Fruit fly (Drosophila melanogaster) whole organism, embryonic: Measurements from ENCODE around the gene Arl6IP1.

Experiments used
- Asciz ChIP-seq: fragments of 200-800 bp; sonication (Bioruptor generic); optimal IDR thresholded peaks from 2 replicates; lab custom pipeline; 2017; ENCODE audit warnings: missing biosample characterization, mild to moderate bottlenecking, missing genetic modification characterization, missing genetic modification reagents
- CG10431 ChIP-seq: fragments of 200-800 bp; sonication (Bioruptor generic); optimal IDR thresholded peaks from 3 replicates; lab custom pipeline; 2018; ENCODE audit warnings: missing biosample characterization, mild to moderate bottlenecking, missing genetic modification characterization
- CG15479 ChIP-seq: fragments of 200-800 bp; sonication (Bioruptor generic); optimal IDR thresholded peaks from 3 replicates; lab custom pipeline; 2019; ENCODE audit warnings: missing biosample characterization, mild to moderate bottlenecking, missing genetic modification characterization, moderate library complexity
- CG15514 ChIP-seq: fragments of 200-800 bp; sonication (Bioruptor generic); optimal IDR thresholded peaks from 3 replicates; lab custom pipeline; 2017; ENCODE audit warnings: missing biosample characterization, missing genetic modification characterization, mild to moderate bottlenecking, moderate library complexity, missing genetic modification reagents
- CG16863 ChIP-seq: fragments of 200-800 bp; sonication (Bioruptor generic); optimal IDR thresholded peaks from 3 replicates; lab custom pipeline; 2016; ENCODE audit warnings: missing biosample characterization, missing genetic modification characterization
- CG17385 ChIP-seq: fragments of 200-800 bp; sonication (Bioruptor generic); optimal IDR thresholded peaks from 3 replicates; lab custom pipeline; 2018; ENCODE audit warnings: missing biosample characterization, mild to moderate bottlenecking, missing genetic modification characterization
- CG17568 ChIP-seq: fragments of 200-800 bp; sonication (Bioruptor generic); optimal IDR thresholded peaks from 2 replicates; lab custom pipeline; 2018; ENCODE audit warnings: missing biosample characterization, mild to moderate bottlenecking, missing genetic modification characterization, moderate library complexity
- CG18011 ChIP-seq: fragments of 200-800 bp; sonication (Bioruptor generic); optimal IDR thresholded peaks from 2 replicates; lab custom pipeline; 2017; ENCODE audit warnings: missing biosample characterization, missing genetic modification characterization, mild to moderate bottlenecking, moderate library complexity, missing genotype
- CG2129 ChIP-seq: fragments of 200-800 bp; sonication (Bioruptor generic); IDR thresholded peaks from 2 replicates; pipeline ENCODE4 v1.3.6; 2022; ENCODE audit warnings: missing biosample characterization, missing genetic modification characterization; ENCODE audit not compliant: partially characterized antibody
- CG2199 ChIP-seq: fragments of 200-800 bp; sonication (Bioruptor generic); IDR thresholded peaks from 3 replicates; pipeline ENCODE4 v1.3.6; 2022; ENCODE audit warnings: missing biosample characterization, missing genetic modification characterization
- CG33557 ChIP-seq: fragments of 200-800 bp; sonication (Bioruptor generic); optimal IDR thresholded peaks from 2 replicates; lab custom pipeline; 2019; ENCODE audit warnings: missing biosample characterization, mild to moderate bottlenecking, missing genetic modification characterization, moderate library complexity
- CG4360 ChIP-seq: fragments of 200-800 bp; sonication (Bioruptor generic); IDR thresholded peaks from 2 replicates; pipeline ENCODE4 v1.3.6; 2022; ENCODE audit warnings: missing biosample characterization, missing genetic modification characterization
- CG6654 ChIP-seq: fragments of 200-800 bp; sonication (Bioruptor generic); optimal IDR thresholded peaks from 2 replicates; lab custom pipeline; 2017; ENCODE audit warnings: missing biosample characterization, mild to moderate bottlenecking, missing genetic modification characterization
- CG6813 ChIP-seq: fragments of 200-800 bp; sonication (Bioruptor generic); optimal IDR thresholded peaks from 2 replicates; lab custom pipeline; 2017; ENCODE audit warnings: missing biosample characterization, missing genetic modification characterization, mild to moderate bottlenecking, moderate library complexity, missing genetic modification reagents
- CG7271 ChIP-seq: fragments of 200-800 bp; sonication (Bioruptor generic); optimal IDR thresholded peaks from 2 replicates; lab custom pipeline; 2018; ENCODE audit warnings: missing biosample characterization, mild to moderate bottlenecking, missing genetic modification characterization, moderate library complexity
- CG7786 ChIP-seq: fragments of 200-800 bp; sonication (Bioruptor generic); optimal IDR thresholded peaks from 2 replicates; lab custom pipeline; 2016; ENCODE audit warnings: missing biosample characterization, missing genetic modification characterization
- CG9609 ChIP-seq: fragments of 200-800 bp; sonication (Bioruptor generic); optimal IDR thresholded peaks from 3 replicates; lab custom pipeline; 2016; ENCODE audit warnings: missing biosample characterization, missing genetic modification characterization
- Dp ChIP-seq: fragments of 200-800 bp; sonication (Bioruptor generic); optimal IDR thresholded peaks from 2 replicates; lab custom pipeline; 2018; ENCODE audit warnings: missing biosample characterization, mild to moderate bottlenecking, missing genetic modification characterization, moderate library complexity
- ERR ChIP-seq: fragments of 200-800 bp; sonication (Bioruptor generic); optimal IDR thresholded peaks from 2 replicates; lab custom pipeline; 2016; ENCODE audit warnings: missing biosample characterization, missing genetic modification characterization
- Ets97D ChIP-seq: fragments of 200-800 bp; sonication (Bioruptor generic); optimal IDR thresholded peaks from 3 replicates; lab custom pipeline; 2016; ENCODE audit warnings: missing biosample characterization, missing genetic modification characterization
- H15 ChIP-seq: fragments of 200-800 bp; sonication (Bioruptor generic); IDR thresholded peaks from 3 replicates; pipeline ENCODE4 v1.3.6; 2022; ENCODE audit warnings: missing biosample characterization, missing genetic modification characterization
- HLH4C ChIP-seq: fragments of 200-800 bp; sonication (Bioruptor generic); IDR thresholded peaks from 3 replicates; pipeline ENCODE4 v1.3.6; 2022; ENCODE audit warnings: missing biosample characterization, missing genetic modification characterization; ENCODE audit not compliant: partially characterized antibody
- Lhr ChIP-seq: fragments of 200-800 bp; sonication (Bioruptor generic); optimal IDR thresholded peaks from 3 replicates; lab custom pipeline; 2017; ENCODE audit warnings: mild to moderate bottlenecking, missing biosample characterization, missing genetic modification reagents, missing genetic modification characterization
- Lim3 ChIP-seq: fragments of 200-800 bp; sonication (Bioruptor generic); IDR thresholded peaks from 2 replicates; pipeline ENCODE4 v1.3.6; 2022; ENCODE audit warnings: missing biosample characterization, missing genetic modification characterization
- MBD-R2 ChIP-seq: fragments of 200-800 bp; sonication (Bioruptor generic); IDR thresholded peaks from 2 replicates; pipeline ENCODE4 v1.3.6; 2022; ENCODE audit warnings: missing biosample characterization, missing genetic modification characterization
- Nf-YC ChIP-seq: fragments of 200-800 bp; optimal IDR thresholded peaks from 3 replicates; lab custom pipeline; 2019; ENCODE audit warnings: missing biosample characterization, mild to moderate bottlenecking, missing genetic modification characterization, moderate library complexity
- Rfx ChIP-seq: fragments of 200-800 bp; sonication (Bioruptor generic); IDR thresholded peaks from 2 replicates; pipeline ENCODE4 v1.3.6; 2022; ENCODE audit warnings: missing biosample characterization, missing genetic modification characterization
- Scr ChIP-seq: fragments of 200-800 bp; sonication (Bioruptor generic); IDR thresholded peaks from 2 replicates; pipeline ENCODE4 v1.3.6; 2022; ENCODE audit warnings: missing biosample characterization, missing genetic modification characterization; ENCODE audit not compliant: partially characterized antibody
- Ssrp ChIP-seq: fragments of 200-800 bp; sonication (Bioruptor generic); optimal IDR thresholded peaks from 2 replicates; lab custom pipeline; 2018; ENCODE audit warnings: missing biosample characterization, mild to moderate bottlenecking, missing genetic modification characterization, moderate library complexity
- TFAM ChIP-seq: fragments of 200-800 bp; sonication (Bioruptor generic); optimal IDR thresholded peaks from 2 replicates; lab custom pipeline; 2017; ENCODE audit warnings: missing biosample characterization, missing genetic modification characterization, inconsistent platforms
- Tbp ChIP-seq: fragments of >200 bp; optimal IDR thresholded peaks from 2 replicates; lab custom pipeline; 2018; ENCODE audit warnings: missing biosample characterization, missing genetic modification characterization
- ab ChIP-seq: fragments of 200-800 bp; sonication (Bioruptor generic); optimal IDR thresholded peaks from 2 replicates; lab custom pipeline; 2016; ENCODE audit warnings: missing biosample characterization, missing genetic modification characterization
- aop ChIP-seq: fragments of 200-800 bp; sonication (Bioruptor generic); IDR thresholded peaks from 2 replicates; pipeline ENCODE4 v1.3.6; 2022; ENCODE audit warnings: missing biosample characterization, missing genetic modification characterization
- bbx ChIP-seq: fragments of 200-800 bp; sonication (Bioruptor generic); IDR thresholded peaks from 2 replicates; pipeline ENCODE4 v1.3.6; 2022; ENCODE audit warnings: missing biosample characterization, missing genetic modification characterization; ENCODE audit not compliant: partially characterized antibody
- cwo ChIP-seq: fragments of 200-800 bp; sonication (Bioruptor generic); optimal IDR thresholded peaks from 3 replicates; lab custom pipeline; 2017; ENCODE audit warnings: missing biosample characterization, missing genetic modification characterization, mild to moderate bottlenecking, moderate library complexity, missing genetic modification reagents
- dysf ChIP-seq: fragments of 200-800 bp; sonication (Bioruptor generic); IDR thresholded peaks from 3 replicates; pipeline ENCODE4 v1.3.6; 2022; ENCODE audit warnings: missing biosample characterization, missing genetic modification characterization
- grn ChIP-seq: fragments of 200-800 bp; sonication (Bioruptor generic); optimal IDR thresholded peaks from 3 replicates; lab custom pipeline; 2017; ENCODE audit warnings: missing biosample characterization, missing genetic modification characterization
- hbn ChIP-seq: fragments of 200-800 bp; sonication (Bioruptor generic); IDR thresholded peaks from 2 replicates; pipeline ENCODE4 v1.3.6; 2022; ENCODE audit warnings: missing biosample characterization, missing genetic modification characterization; ENCODE audit not compliant: partially characterized antibody
- insv ChIP-seq, 2 experiments: fragments of 200-800 bp; sonication (Bioruptor generic); optimal IDR thresholded peaks; 3 replicates each; lab custom pipeline; 2016 to 2018; ENCODE audit warnings: missing biosample characterization in 2 of 2, missing genetic modification characterization in 2 of 2
- klu ChIP-seq: fragments of 200-800 bp; sonication (Bioruptor generic); IDR thresholded peaks from 2 replicates; pipeline ENCODE4 v1.3.6; 2022; ENCODE audit warnings: missing biosample characterization, missing genetic modification characterization
- knrl ChIP-seq: fragments of 200-800 bp; sonication (Bioruptor generic); IDR thresholded peaks from 3 replicates; pipeline ENCODE4 v1.3.6; 2022; ENCODE audit warnings: missing biosample characterization, missing genetic modification characterization; ENCODE audit not compliant: partially characterized antibody
- nerfin-2 ChIP-seq: fragments of 200-800 bp; sonication (Bioruptor generic); IDR thresholded peaks from 2 replicates; pipeline ENCODE4 v1.3.6; 2022; ENCODE audit warnings: missing biosample characterization, missing genetic modification characterization; ENCODE audit not compliant: partially characterized antibody
- onecut ChIP-seq: fragments of 200-800 bp; sonication (Bioruptor generic); IDR thresholded peaks from 2 replicates; pipeline ENCODE4 v1.3.6; 2022; ENCODE audit warnings: missing biosample characterization, missing genetic modification characterization
- pnt ChIP-seq: fragments of 200-800 bp; sonication (Bioruptor generic); optimal IDR thresholded peaks from 3 replicates; lab custom pipeline; 2016; ENCODE audit warnings: missing biosample characterization, missing genetic modification characterization
- ranshi ChIP-seq: fragments of 200-800 bp; sonication (Bioruptor generic); IDR thresholded peaks from 2 replicates; pipeline ENCODE4 v1.3.6; 2022; ENCODE audit warnings: missing biosample characterization, missing genetic modification characterization
- salm ChIP-seq: fragments of 200-800 bp; sonication (Bioruptor generic); optimal IDR thresholded peaks from 2 replicates; lab custom pipeline; 2018; ENCODE audit warnings: missing biosample characterization, mild to moderate bottlenecking, missing genetic modification characterization
- sc ChIP-seq, 3 experiments: fragments of >200 bp in 2 of 3; fragments of 200-800 bp in 1 of 3; sonication (Bioruptor generic) in 1 of 3; optimal IDR thresholded peaks; 2 replicates in 2 of 3; 3 replicates in 1 of 3; lab custom pipeline; 2017; ENCODE audit warnings: mild to moderate bottlenecking in 1 of 3, missing biosample characterization in 1 of 3, missing genetic modification characterization in 1 of 3, missing genetic modification reagents in 1 of 3
- slou ChIP-seq: fragments of 200-800 bp; sonication (Bioruptor generic); optimal IDR thresholded peaks from 3 replicates; lab custom pipeline; 2016; ENCODE audit warnings: missing biosample characterization, missing genetic modification characterization
- sug ChIP-seq: fragments of 200-800 bp; optimal IDR thresholded peaks from 2 replicates; lab custom pipeline; 2019; ENCODE audit warnings: missing biosample characterization, mild to moderate bottlenecking, missing genetic modification characterization, moderate library complexity
- tin ChIP-seq: fragments of 200-800 bp; sonication (Bioruptor generic); optimal IDR thresholded peaks from 3 replicates; lab custom pipeline; 2016; ENCODE audit warnings: missing biosample characterization, missing genetic modification characterization

Arl6IP1 gene

DNA sequence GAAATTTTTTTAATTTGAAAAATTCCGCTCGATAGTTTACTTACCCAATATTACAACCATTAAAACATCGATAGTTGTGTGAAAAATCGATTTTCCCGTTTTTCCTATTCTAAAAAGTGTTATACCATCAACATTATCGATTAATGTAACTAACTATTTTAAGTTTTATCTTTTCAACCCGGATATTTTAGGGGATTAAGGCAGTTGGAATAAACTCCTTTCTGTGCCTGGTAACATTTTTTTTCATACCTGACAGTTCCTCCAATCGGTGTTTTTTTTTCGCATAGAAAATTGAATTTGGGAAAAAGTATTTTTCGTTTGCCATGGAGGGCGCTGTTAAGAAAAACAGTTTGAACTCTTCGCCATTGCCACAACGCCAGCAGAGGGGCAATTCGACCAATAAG lies 3.4 kb upstream of the Arl6IP1 start, which contains the start of gene nonA-l (continued):
- TF ChIP-seq Ets97D (GFP tag; lab: Kevin White, UChicago) (peak; percentile 61), Nf-YC (tag; lab: Kevin White, UChicago) (peak; percentile 51), H15 (GFP tag; lab: Robert Waterston, UW) (no peak), Dp (GFP tag; lab: Kevin White, UChicago) (peak; percentile 92), sug (no peak), CG7271 (tag; lab: Kevin White, UChicago) (no peak), CG9609 (GFP tag; lab: Kevin White, UChicago) (no peak), cwo (GFP tag; lab: Kevin White, UChicago) (no peak), hbn (GFP tag; lab: Robert Waterston, UW) (peak; percentile 74), ERR (GFP tag; lab: Kevin White, UChicago) (no peak), CG2129 (peak; percentile 61), CG17568 (GFP tag; lab: Kevin White, UChicago) (no peak), CG2199 (GFP tag; lab: Robert Waterston, UW) (no peak), insv (GFP tag; optimal IDR thresholded peaks at IDR 0.05; lab: Kevin White, UChicago) (no peak), CG15479 (no peak), ab (GFP tag; lab: Kevin White, UChicago) (no peak), dysf (GFP tag; lab: Robert Waterston, UW) (no peak), CG7786 (no peak), CG18011 (GFP tag; lab: Kevin White, UChicago) (no peak), MBD-R2 (GFP tag; lab: Robert Waterston, UW) (peak; percentile 25; the same call in 1 of the 2 replicates), Lim3 (GFP tag; lab: Robert Waterston, UW) (no peak), Scr (peak; percentile 88), CG17385 (GFP tag; lab: Kevin White, UChicago) (no peak), sc (optimal IDR thresholded peaks at IDR 0.05; lab: Kevin White, UChicago) (no peak), sc (GFP tag; optimal IDR thresholded peaks at IDR 0.05; lab: Kevin White, UChicago) (no peak), CG6654 (no peak), knrl (GFP tag; lab: Robert Waterston, UW) (peak; percentile 83), CG16863 (GFP tag; lab: Kevin White, UChicago) (no peak), CG6813 (no peak), slou (no peak), pnt (GFP tag; lab: Kevin White, UChicago) (no peak), grn (GFP tag; lab: Kevin White, UChicago) (no peak), Asciz (GFP tag; lab: Kevin White, UChicago) (no peak), salm (no peak), ranshi (GFP tag; lab: Robert Waterston, UW) (no peak), nerfin-2 (peak; percentile 92), Rfx (GFP tag; lab: Robert Waterston, UW) (no peak), Lhr (GFP tag; lab: Kevin White, UChicago) (peak; percentile 38), HLH4C (peak; percentile 87), CG33557 (GFP tag; lab: Kevin White, UChicago) (no peak), onecut (GFP tag; lab: Robert Waterston, UW) (peak; percentile 85), bbx (GFP tag; lab: Robert Waterston, UW) (peak; percentile 90), klu (GFP tag; lab: Robert Waterston, UW) (no peak), CG15514 (no peak), Tbp (GFP tag; lab: Kevin White, UChicago) (no peak), tin (no peak), CG10431 (GFP tag; lab: Kevin White, UChicago) (no peak), aop (GFP tag; lab: Robert Waterston, UW) (no peak), TFAM (GFP tag; lab: Kevin White, UChicago) (no peak), Ssrp (tag; lab: Kevin White, UChicago) (no peak), CG4360 (GFP tag; lab: Robert Waterston, UW) (no peak)
